Worm (Caenorhabditis elegans): ENCODE results near the gene unc-79.

- TF ChIP-seq flt-1 (GFP tag; IDR thresholded peaks at IDR 0.05) = no peak
- TF ChIP-seq med-1 (GFP tag; optimal IDR thresholded peaks at IDR 0.05; ENCODE audit: insufficient read depth) = no peak
- TF ChIP-seq cog-1 (tag; optimal IDR thresholded peaks at IDR 0.05) = no peak
- TF ChIP-seq ztf-29 (GFP tag; IDR thresholded peaks at IDR 0.05) = no peak
- TF ChIP-seq tab-1 (GFP tag; IDR thresholded peaks at IDR 0.05) = no peak
- no peak for TF ChIP-seq ztf-23 (GFP tag; IDR thresholded peaks at IDR 0.05)
- no peak for TF ChIP-seq ref-1 (GFP tag; conservative IDR thresholded peaks at IDR 0.05)
- TF ChIP-seq klf-2 (GFP tag; conservative IDR thresholded peaks at IDR 0.05) = no peak
- TF ChIP-seq T22C8.4 (GFP tag; IDR thresholded peaks at IDR 0.05) = no peak
Observed at ce11 chrIII:4057894-4058293, 8.5 kb upstream of the unc-79 start, which contains the start of gene rcq-5.

Measured in whole organism, midembryonic.